Worm (Caenorhabditis elegans) whole organism, L3 larva: Measurements from ENCODE around the gene cln-3.1.

Experiments used
- R02D3.7 ChIP-seq: fragments of 150-350 bp; optimal IDR thresholded peaks from 2 replicates; lab custom pipeline; 2014; ENCODE audit warnings: missing biosample characterization, missing genetic modification characterization
- ZK546.5 ChIP-seq: sonication (generic microtip); optimal IDR thresholded peaks from 2 replicates; lab custom pipeline; 2017; ENCODE audit warnings: missing biosample characterization, missing genetic modification characterization
- aly-2 ChIP-seq: fragments of 150-350 bp; optimal IDR thresholded peaks from 2 replicates; lab custom pipeline; 2014; ENCODE audit warnings: missing biosample characterization, missing genetic modification characterization
- ama-1 ChIP-seq: fragments of 150-350 bp; optimal IDR thresholded peaks from 2 replicates; lab custom pipeline; 2018
- ceh-16 ChIP-seq: sonication (generic microtip); optimal IDR thresholded peaks from 2 replicates; lab custom pipeline; 2017; ENCODE audit warnings: missing biosample characterization, missing genetic modification characterization
- ceh-28 ChIP-seq: fragments of 150-350 bp; optimal IDR thresholded peaks from 2 replicates; lab custom pipeline; 2014; ENCODE audit warnings: missing biosample characterization, missing genetic modification reagents, missing genetic modification characterization
- ceh-82 ChIP-seq: fragments of 150-350 bp; optimal IDR thresholded peaks from 2 replicates; lab custom pipeline; 2014; ENCODE audit warnings: missing biosample characterization, missing genetic modification characterization
- ceh-9 ChIP-seq: sonication (generic microtip); optimal IDR thresholded peaks from 2 replicates; lab custom pipeline; 2018; ENCODE audit warnings: missing biosample characterization, missing genetic modification characterization
- daf-12 ChIP-seq: fragments of 150-350 bp; optimal IDR thresholded peaks from 2 replicates; lab custom pipeline; 2014; ENCODE audit warnings: missing biosample characterization, missing genetic modification reagents, missing genetic modification characterization
- egl-27 ChIP-seq: sonication (generic microtip); optimal IDR thresholded peaks from 4 replicates; lab custom pipeline; 2017; ENCODE audit warnings: missing biosample characterization, missing genetic modification reagents, missing genetic modification characterization
- egl-5 ChIP-seq: fragments of 150-350 bp; optimal IDR thresholded peaks from 2 replicates; lab custom pipeline; 2017; ENCODE audit warnings: missing biosample characterization, missing genetic modification reagents, missing genetic modification characterization, inconsistent platforms
- elt-1 ChIP-seq: fragments of 150-350 bp; optimal IDR thresholded peaks from 2 replicates; lab custom pipeline; 2014; ENCODE audit warnings: missing biosample characterization, missing genetic modification characterization
- elt-2 ChIP-seq: sonication (generic microtip); optimal IDR thresholded peaks from 2 replicates; lab custom pipeline; 2016; ENCODE audit warnings: missing genetic modification reagents, mild to moderate bottlenecking, missing genetic modification characterization, missing compliant biosample characterization
- elt-3 ChIP-seq, 3 experiments: fragments of 150-350 bp in 1 of 3; sonication (generic microtip) in 2 of 3; optimal IDR thresholded peaks; 2 replicates in 2 of 3; 4 replicates in 1 of 3; lab custom pipeline; 2014 to 2017; ENCODE audit warnings: missing biosample characterization in 3 of 3, missing genetic modification characterization in 3 of 3
- eor-1 ChIP-seq, 2 experiments: fragments of 150-350 bp; optimal IDR thresholded peaks; 2 replicates each; lab custom pipeline; 2014 to 2018; ENCODE audit warnings: missing biosample characterization in 2 of 2, missing genetic modification characterization in 2 of 2
- fkh-10 ChIP-seq: sonication (generic microtip); optimal IDR thresholded peaks from 2 replicates; lab custom pipeline; 2017; ENCODE audit warnings: missing biosample characterization, missing genetic modification reagents, missing genetic modification characterization
- fkh-2 ChIP-seq: fragments of 150-350 bp; optimal IDR thresholded peaks from 2 replicates; lab custom pipeline; 2014; ENCODE audit warnings: missing biosample characterization, missing genetic modification reagents, missing genetic modification characterization
- fos-1 ChIP-seq: fragments of 150-350 bp; optimal IDR thresholded peaks from 2 replicates; lab custom pipeline; 2014; ENCODE audit warnings: missing biosample characterization, missing genetic modification characterization
- hmg-11 ChIP-seq: sonication (generic microtip); optimal IDR thresholded peaks from 2 replicates; lab custom pipeline; 2016; ENCODE audit warnings: missing genetic modification characterization, missing compliant biosample characterization
- jun-1 ChIP-seq: fragments of 150-350 bp; optimal IDR thresholded peaks from 2 replicates; lab custom pipeline; 2014; ENCODE audit warnings: missing biosample characterization, missing genetic modification reagents, missing genetic modification characterization
- lin-15B ChIP-seq: fragments of 150-350 bp; optimal IDR thresholded peaks from 2 replicates; lab custom pipeline; 2014; ENCODE audit warnings: missing biosample characterization, missing genetic modification characterization
- lin-39 ChIP-seq: fragments of 150-350 bp; optimal IDR thresholded peaks from 2 replicates; lab custom pipeline; 2018; ENCODE audit warnings: missing biosample characterization, missing genetic modification reagents, missing genetic modification characterization
- lsy-12 ChIP-seq: sonication (generic microtip); optimal IDR thresholded peaks from 2 replicates; lab custom pipeline; 2016; ENCODE audit warnings: mild to moderate bottlenecking, missing genetic modification characterization, missing compliant biosample characterization
- mdl-1 ChIP-seq: fragments of 150-350 bp; optimal IDR thresholded peaks from 2 replicates; lab custom pipeline; 2014; ENCODE audit warnings: missing biosample characterization, missing genetic modification characterization
- mml-1 ChIP-seq: fragments of 150-350 bp; sonication (generic microtip); optimal IDR thresholded peaks from 3 replicates; lab custom pipeline; 2014; ENCODE audit warnings: missing biosample characterization, missing genetic modification characterization
- nfya-1 ChIP-seq: sonication (generic microtip); optimal IDR thresholded peaks from 2 replicates; lab custom pipeline; 2017; ENCODE audit warnings: missing genetic modification characterization, mild to moderate bottlenecking, missing compliant biosample characterization, antibody characterized with exemption, moderate library complexity; ENCODE audit not compliant: insufficient read depth
- nhr-11 ChIP-seq: fragments of 150-350 bp; optimal IDR thresholded peaks from 2 replicates; lab custom pipeline; 2014; ENCODE audit warnings: missing biosample characterization, missing genetic modification characterization
- nhr-12 ChIP-seq: fragments of 150-350 bp; optimal IDR thresholded peaks from 2 replicates; lab custom pipeline; 2014; ENCODE audit warnings: missing biosample characterization, missing genetic modification characterization
- nhr-23 ChIP-seq: fragments of 150-350 bp; optimal IDR thresholded peaks from 2 replicates; lab custom pipeline; 2014; ENCODE audit warnings: missing biosample characterization, missing genetic modification reagents, missing genetic modification characterization
- nhr-237 ChIP-seq: fragments of 150-350 bp; optimal IDR thresholded peaks from 2 replicates; lab custom pipeline; 2014; ENCODE audit warnings: missing biosample characterization, missing genetic modification characterization
- nhr-25 ChIP-seq: sonication (generic microtip); optimal IDR thresholded peaks from 2 replicates; lab custom pipeline; 2017; ENCODE audit warnings: missing biosample characterization, missing genetic modification characterization
- nhr-28 ChIP-seq: fragments of 150-350 bp; optimal IDR thresholded peaks from 2 replicates; lab custom pipeline; 2014; ENCODE audit warnings: missing biosample characterization, missing genetic modification characterization
- nhr-43 ChIP-seq: sonication (generic microtip); optimal IDR thresholded peaks from 2 replicates; lab custom pipeline; 2016; ENCODE audit warnings: mild to moderate bottlenecking, missing genetic modification characterization, missing compliant biosample characterization; ENCODE audit not compliant: poor library complexity, severe bottlenecking
- nhr-67 ChIP-seq: fragments of 150-350 bp; optimal IDR thresholded peaks from 2 replicates; lab custom pipeline; 2014; ENCODE audit warnings: missing biosample characterization, missing genetic modification characterization
- nhr-76 ChIP-seq: fragments of 150-350 bp; sonication (generic microtip); optimal IDR thresholded peaks from 5 replicates; lab custom pipeline; 2014; ENCODE audit warnings: missing biosample characterization, missing genetic modification characterization
- nhr-77 ChIP-seq: fragments of 150-350 bp; optimal IDR thresholded peaks from 2 replicates; lab custom pipeline; 2014; ENCODE audit warnings: missing biosample characterization, missing genetic modification characterization
- pha-4 ChIP-seq: fragments of 150-350 bp; optimal IDR thresholded peaks from 2 replicates; lab custom pipeline; 2014; ENCODE audit warnings: missing biosample characterization, missing genetic modification reagents, missing genetic modification characterization
- pqm-1 ChIP-seq: fragments of 150-350 bp; optimal IDR thresholded peaks from 2 replicates; lab custom pipeline; 2017; ENCODE audit warnings: missing biosample characterization, missing genetic modification characterization, inconsistent platforms
- sea-2 ChIP-seq: fragments of 150-350 bp; sonication (generic microtip); optimal IDR thresholded peaks from 4 replicates; lab custom pipeline; 2014; ENCODE audit warnings: missing biosample characterization, missing genetic modification reagents, missing genetic modification characterization
- skn-1 ChIP-seq: fragments of 150-350 bp; optimal IDR thresholded peaks from 2 replicates; lab custom pipeline; 2014; ENCODE audit warnings: missing biosample characterization, missing genetic modification characterization
- snpc-4 ChIP-seq: fragments of 150-350 bp; optimal IDR thresholded peaks from 2 replicates; lab custom pipeline; 2014; ENCODE audit warnings: missing biosample characterization, missing genetic modification characterization
- tbx-2 ChIP-seq: sonication (generic microtip); optimal IDR thresholded peaks from 2 replicates; lab custom pipeline; 2016; ENCODE audit warnings: mild to moderate bottlenecking, missing genetic modification characterization, missing compliant biosample characterization
- unc-39 ChIP-seq: sonication (generic microtip); optimal IDR thresholded peaks from 4 replicates; lab custom pipeline; 2017; ENCODE audit warnings: missing biosample characterization, missing genetic modification characterization
- unc-62 ChIP-seq: fragments of 150-350 bp; sonication (generic microtip); optimal IDR thresholded peaks from 4 replicates; lab custom pipeline; 2014; ENCODE audit warnings: missing biosample characterization, missing genetic modification reagents, missing genetic modification characterization
- zag-1 ChIP-seq: fragments of 150-350 bp; optimal IDR thresholded peaks from 2 replicates; lab custom pipeline; 2014; ENCODE audit warnings: missing biosample characterization, missing genetic modification characterization
- ztf-11 ChIP-seq: fragments of 150-350 bp; optimal IDR thresholded peaks from 2 replicates; lab custom pipeline; 2014; ENCODE audit warnings: missing biosample characterization, missing genetic modification characterization
- ztf-4 ChIP-seq: fragments of 150-350 bp; optimal IDR thresholded peaks from 2 replicates; lab custom pipeline; 2014; ENCODE audit warnings: missing biosample characterization, missing genetic modification characterization

cln-3.1 gene

ce11 chrV:11228653-11229173 is 36.7 kb downstream of the cln-3.1 start, which contains the start of gene pqn-70:
Gene pqn-70, minus strand, starts transcription at chrV:11228703.
- no peak for TF ChIP-seq nhr-12 (tag; lab: Kevin White, UChicago)
- peak; percentile 67 for TF ChIP-seq elt-2
- TF ChIP-seq lin-15B (tag; lab: Kevin White, UChicago) = peak; percentile 81
- TF ChIP-seq hmg-11 (tag; lab: Kevin White, UChicago) = peak; percentile 91
- peak; percentile 66 for TF ChIP-seq jun-1 (tag; lab: Kevin White, UChicago)
- TF ChIP-seq sea-2 = no peak
- no peak for TF ChIP-seq ceh-16 (tag; lab: Kevin White, UChicago)
- peak; percentile 89 for TF ChIP-seq pha-4 (tag; lab: Kevin White, UChicago)
- TF ChIP-seq egl-5 (tag; lab: Kevin White, UChicago) = peak; percentile 77
- TF ChIP-seq aly-2 (tag; lab: Kevin White, UChicago) = no peak
- peak; percentile 73 for TF ChIP-seq ceh-82
- no peak for TF ChIP-seq unc-62 (GFP tag; lab: Kevin White, UChicago)
- no peak for TF ChIP-seq ZK546.5 (tag; lab: Kevin White, UChicago)
- no peak for TF ChIP-seq eor-1 (tag; optimal IDR thresholded peaks at IDR 0.05; lab: Kevin White, UChicago)
- peak; percentile 87 for TF ChIP-seq snpc-4 (tag; lab: Kevin White, UChicago)
- no peak for TF ChIP-seq fkh-2
- no peak for TF ChIP-seq nhr-77 (tag; lab: Kevin White, UChicago)
- TF ChIP-seq nhr-67 (tag; lab: Kevin White, UChicago) = no peak
- TF ChIP-seq nfya-1 (tag; lab: Kevin White, UChicago) = peak; percentile 93
- no peak for TF ChIP-seq elt-1 (tag; lab: Kevin White, UChicago)
- TF ChIP-seq tbx-2 (tag; lab: Kevin White, UChicago) = peak; percentile 45
- peak; percentile 19 for TF ChIP-seq egl-27
- TF ChIP-seq mml-1 = no peak
- no peak for TF ChIP-seq daf-12 (tag; lab: Kevin White, UChicago)
- peak; percentile 63 for TF ChIP-seq ama-1 (lab: Kevin White, UChicago)
- TF ChIP-seq nhr-237 (tag; lab: Kevin White, UChicago) = no peak
- TF ChIP-seq nhr-43 = peak; percentile 75
- TF ChIP-seq lsy-12 (tag; lab: Kevin White, UChicago) = peak; percentile 85
- peak; percentile 53 for TF ChIP-seq R02D3.7 (tag; lab: Kevin White, UChicago)
- peak; percentile 86 for TF ChIP-seq nhr-25 (tag; lab: Kevin White, UChicago)
- peak; percentile 55 for TF ChIP-seq ztf-4 (tag; lab: Kevin White, UChicago)
- no peak for TF ChIP-seq ceh-9 (tag; lab: Kevin White, UChicago)
- no peak for TF ChIP-seq fos-1 (tag; lab: Kevin White, UChicago)
- TF ChIP-seq elt-3 (tag; optimal IDR thresholded peaks at IDR 0.05; lab: Kevin White, UChicago) = no peak
- no peak for TF ChIP-seq zag-1 (tag; lab: Kevin White, UChicago)
- no peak for TF ChIP-seq unc-39
- peak; percentile 29 for TF ChIP-seq fkh-10 (GFP tag; lab: Kevin White, UChicago)
- TF ChIP-seq nhr-11 (tag; lab: Kevin White, UChicago) = no peak
- TF ChIP-seq nhr-76 (tag; lab: Kevin White, UChicago) = no peak
- TF ChIP-seq mdl-1 = peak; percentile 19
- TF ChIP-seq nhr-23 (tag; lab: Kevin White, UChicago) = peak; percentile 89
- TF ChIP-seq pqm-1 (tag; lab: Kevin White, UChicago) = peak; percentile 51
- TF ChIP-seq ceh-28 (tag; lab: Kevin White, UChicago) = peak; percentile 94
- no peak for TF ChIP-seq nhr-28 (tag; lab: Kevin White, UChicago)
- peak; percentile 51 for TF ChIP-seq skn-1 (tag; lab: Kevin White, UChicago)
- peak; percentile 89 for TF ChIP-seq lin-39 (tag; lab: Kevin White, UChicago)
- no peak for TF ChIP-seq ztf-11 (tag; lab: Kevin White, UChicago)
